Fruit fly (Drosophila melanogaster) whole organism, embryonic: ENCODE data around the gene CG32147.

Source experiments
- Atf6 ChIP-seq: fragments of 200-800 bp; sonication (Bioruptor generic); IDR thresholded peaks from 2 replicates; pipeline ENCODE4 v1.3.6; 2022; ENCODE audit warnings: missing biosample characterization, missing genetic modification characterization
- CG10321 ChIP-seq: fragments of 200-800 bp; sonication (Bioruptor generic); IDR thresholded peaks from 2 replicates; pipeline ENCODE4 v1.3.6; 2022; ENCODE audit warnings: missing biosample characterization, missing genetic modification characterization
- CG11093 ChIP-seq: fragments of 200-800 bp; sonication (Bioruptor generic); IDR thresholded peaks from 3 replicates; pipeline ENCODE4 v1.3.6; 2022; ENCODE audit warnings: missing biosample characterization, missing genetic modification characterization
- CG12744 ChIP-seq: fragments of 200-800 bp; sonication (Bioruptor generic); optimal IDR thresholded peaks from 2 replicates; lab custom pipeline; 2016; ENCODE audit warnings: missing biosample characterization, missing genetic modification characterization
- CG13123 ChIP-seq: fragments of 200-800 bp; sonication (Bioruptor generic); optimal IDR thresholded peaks from 2 replicates; lab custom pipeline; 2016; ENCODE audit warnings: missing biosample characterization, missing genetic modification characterization
- CG14014 ChIP-seq: fragments of 200-800 bp; sonication (Bioruptor generic); IDR thresholded peaks from 2 replicates; pipeline ENCODE4 v1.3.6; 2022; ENCODE audit warnings: missing biosample characterization, missing genetic modification characterization
- CG1603 ChIP-seq: fragments of 200-800 bp; sonication (Bioruptor generic); optimal IDR thresholded peaks from 2 replicates; lab custom pipeline; 2019; ENCODE audit warnings: missing biosample characterization, mild to moderate bottlenecking, missing genetic modification characterization, moderate library complexity
- CG18011 ChIP-seq: fragments of 200-800 bp; sonication (Bioruptor generic); optimal IDR thresholded peaks from 2 replicates; lab custom pipeline; 2017; ENCODE audit warnings: missing biosample characterization, missing genetic modification characterization, mild to moderate bottlenecking, moderate library complexity, missing genotype
- CG2199 ChIP-seq: fragments of 200-800 bp; sonication (Bioruptor generic); IDR thresholded peaks from 3 replicates; pipeline ENCODE4 v1.3.6; 2022; ENCODE audit warnings: missing biosample characterization, missing genetic modification characterization
- CG2875 ChIP-seq: fragments of 200-800 bp; sonication (Bioruptor generic); optimal IDR thresholded peaks from 2 replicates; lab custom pipeline; 2017; ENCODE audit warnings: missing biosample characterization, mild to moderate bottlenecking, missing genetic modification characterization, missing genetic modification reagents
- CG2889 ChIP-seq: fragments of 200-800 bp; sonication (Bioruptor generic); IDR thresholded peaks from 3 replicates; pipeline ENCODE4 v1.3.6; 2022; ENCODE audit warnings: missing biosample characterization, missing genetic modification characterization
- CG3163 ChIP-seq: fragments of 200-800 bp; sonication (Bioruptor generic); optimal IDR thresholded peaks from 3 replicates; lab custom pipeline; 2016; ENCODE audit warnings: missing biosample characterization, missing genetic modification characterization
- CG43689 ChIP-seq: fragments of 200-800 bp; sonication (Bioruptor generic); IDR thresholded peaks from 2 replicates; pipeline ENCODE4 v1.3.6; 2022; ENCODE audit warnings: missing biosample characterization, missing genetic modification characterization
- CG4424 ChIP-seq: fragments of 200-800 bp; sonication (Bioruptor generic); optimal IDR thresholded peaks from 3 replicates; lab custom pipeline; 2016; ENCODE audit warnings: missing biosample characterization, missing genetic modification characterization
- CG6254 ChIP-seq: fragments of 200-800 bp; sonication (Bioruptor generic); optimal IDR thresholded peaks from 3 replicates; lab custom pipeline; 2017; ENCODE audit warnings: mild to moderate bottlenecking, missing biosample characterization, missing genetic modification reagents, missing genetic modification characterization
- CG6854 ChIP-seq: fragments of 200-800 bp; sonication (Bioruptor generic); optimal IDR thresholded peaks from 3 replicates; lab custom pipeline; 2017; ENCODE audit warnings: missing biosample characterization, mild to moderate bottlenecking, missing genetic modification characterization
- CG7357 ChIP-seq: fragments of 200-800 bp; sonication (Bioruptor generic); IDR thresholded peaks from 3 replicates; pipeline ENCODE4 v1.3.6; 2022; ENCODE audit warnings: missing biosample characterization, missing genetic modification characterization
- CG7928 ChIP-seq: fragments of 200-800 bp; sonication (Bioruptor generic); optimal IDR thresholded peaks from 2 replicates; lab custom pipeline; 2017; ENCODE audit warnings: missing biosample characterization, mild to moderate bottlenecking, missing genetic modification characterization
- CG9932 ChIP-seq: fragments of 200-800 bp; sonication (Bioruptor generic); IDR thresholded peaks from 2 replicates; pipeline ENCODE4 v1.3.6; 2022; ENCODE audit warnings: missing biosample characterization, missing genetic modification characterization
- Camta ChIP-seq: fragments of 200-800 bp; sonication (Bioruptor generic); optimal IDR thresholded peaks from 2 replicates; lab custom pipeline; 2016; ENCODE audit warnings: missing biosample characterization, missing genetic modification characterization
- Gsc ChIP-seq: fragments of 200-800 bp; sonication (Bioruptor generic); IDR thresholded peaks from 2 replicates; pipeline ENCODE4 v1.3.6; 2022; ENCODE audit warnings: missing biosample characterization, missing genetic modification characterization
- HHEX ChIP-seq: fragments of 200-800 bp; sonication (Bioruptor generic); optimal IDR thresholded peaks from 3 replicates; lab custom pipeline; 2017; ENCODE audit warnings: missing biosample characterization, mild to moderate bottlenecking, missing genetic modification characterization, missing genetic modification reagents
- HLH3B ChIP-seq: fragments of 200-800 bp; sonication (Bioruptor generic); IDR thresholded peaks from 2 replicates; pipeline ENCODE4 v1.3.6; 2022; ENCODE audit warnings: missing biosample characterization, missing genetic modification characterization
- Lhr ChIP-seq: fragments of 200-800 bp; sonication (Bioruptor generic); optimal IDR thresholded peaks from 3 replicates; lab custom pipeline; 2017; ENCODE audit warnings: mild to moderate bottlenecking, missing biosample characterization, missing genetic modification reagents, missing genetic modification characterization
- Pdp1 ChIP-seq, 2 experiments: fragments of 200-800 bp; sonication (Bioruptor generic); optimal IDR thresholded peaks; 3 replicates each; lab custom pipeline; 2016; ENCODE audit warnings: missing biosample characterization in 2 of 2, missing genetic modification characterization in 2 of 2, mild to moderate bottlenecking in 1 of 2, moderate library complexity in 1 of 2
- TFAM ChIP-seq: fragments of 200-800 bp; sonication (Bioruptor generic); optimal IDR thresholded peaks from 2 replicates; lab custom pipeline; 2017; ENCODE audit warnings: missing biosample characterization, missing genetic modification characterization, inconsistent platforms
- Trl ChIP-seq, 3 experiments: fragments of >200 bp in 2 of 3; fragments of 200-800 bp in 1 of 3; sonication (Bioruptor generic) in 1 of 3; optimal IDR thresholded peaks; 2 replicates in 1 of 3; 3 replicates in 2 of 3; lab custom pipeline; 2016 to 2017; ENCODE audit warnings: missing biosample characterization in 1 of 3, missing genetic modification characterization in 1 of 3
- abd-A ChIP-seq: fragments of 200-800 bp; sonication (Bioruptor generic); optimal IDR thresholded peaks from 3 replicates; lab custom pipeline; 2019; ENCODE audit warnings: missing biosample characterization, mild to moderate bottlenecking, missing genetic modification characterization, moderate library complexity
- bbx ChIP-seq: fragments of 200-800 bp; sonication (Bioruptor generic); IDR thresholded peaks from 2 replicates; pipeline ENCODE4 v1.3.6; 2022; ENCODE audit warnings: missing biosample characterization, missing genetic modification characterization; ENCODE audit not compliant: partially characterized antibody
- chm ChIP-seq: fragments of 200-800 bp; sonication (Bioruptor generic); IDR thresholded peaks from 2 replicates; pipeline ENCODE4 v1.3.6; 2022; ENCODE audit warnings: missing biosample characterization, missing genetic modification characterization
- crol ChIP-seq: fragments of 200-800 bp; sonication (Bioruptor generic); IDR thresholded peaks from 2 replicates; pipeline ENCODE4 v1.3.6; 2022; ENCODE audit warnings: missing biosample characterization, missing genetic modification characterization
- en ChIP-seq: fragments of 200-800 bp; sonication (Bioruptor generic); optimal IDR thresholded peaks from 2 replicates; lab custom pipeline; 2016; ENCODE audit warnings: missing biosample characterization, missing genetic modification characterization
- fd64A ChIP-seq: fragments of 200-800 bp; sonication (Bioruptor generic); optimal IDR thresholded peaks from 3 replicates; lab custom pipeline; 2018; ENCODE audit warnings: missing biosample characterization, mild to moderate bottlenecking, missing genetic modification characterization
- grau ChIP-seq: fragments of 200-800 bp; optimal IDR thresholded peaks from 3 replicates; lab custom pipeline; 2019; ENCODE audit warnings: missing biosample characterization, mild to moderate bottlenecking, missing genetic modification characterization, moderate library complexity
- jing ChIP-seq: fragments of 200-800 bp; sonication (Bioruptor generic); optimal IDR thresholded peaks from 2 replicates; lab custom pipeline; 2018; ENCODE audit warnings: missing biosample characterization, mild to moderate bottlenecking, missing genetic modification characterization
- lbe ChIP-seq: fragments of 200-800 bp; sonication (Bioruptor generic); optimal IDR thresholded peaks from 2 replicates; lab custom pipeline; 2016; ENCODE audit warnings: missing biosample characterization, mild to moderate bottlenecking, missing genetic modification characterization
- nerfin-1 ChIP-seq: fragments of 200-800 bp; sonication (Bioruptor generic); optimal IDR thresholded peaks from 3 replicates; lab custom pipeline; 2019; ENCODE audit warnings: missing biosample characterization, mild to moderate bottlenecking, missing genetic modification characterization, moderate library complexity
- nerfin-2 ChIP-seq: fragments of 200-800 bp; sonication (Bioruptor generic); IDR thresholded peaks from 2 replicates; pipeline ENCODE4 v1.3.6; 2022; ENCODE audit warnings: missing biosample characterization, missing genetic modification characterization; ENCODE audit not compliant: partially characterized antibody
- nmo ChIP-seq: fragments of 200-800 bp; sonication (Bioruptor generic); optimal IDR thresholded peaks from 2 replicates; lab custom pipeline; 2018; ENCODE audit warnings: missing biosample characterization, mild to moderate bottlenecking, missing genetic modification characterization, moderate library complexity
- otp ChIP-seq: fragments of 200-800 bp; sonication (Bioruptor generic); IDR thresholded peaks from 3 replicates; pipeline ENCODE4, ENCODE4 v1.3.6; 2022; ENCODE audit warnings: missing biosample characterization, missing genetic modification characterization
- prd ChIP-seq, 3 experiments: fragments of >200 bp in 2 of 3; fragments of 200-800 bp in 1 of 3; sonication (Bioruptor generic) in 1 of 3; optimal IDR thresholded peaks in 2 of 3; IDR thresholded peaks in 1 of 3; 2 replicates in 2 of 3; 3 replicates in 1 of 3; pipeline versions ENCODE4 v1.3.6 to Lab custom; 2017 to 2022; ENCODE audit warnings: missing biosample characterization in 1 of 3, missing genetic modification characterization in 1 of 3
- pros ChIP-seq: fragments of 200-800 bp; sonication (Bioruptor generic); optimal IDR thresholded peaks from 3 replicates; lab custom pipeline; 2019; ENCODE audit warnings: missing biosample characterization, mild to moderate bottlenecking, missing genetic modification characterization, moderate library complexity
- psq ChIP-seq: fragments of 200-800 bp; sonication (Bioruptor generic); optimal IDR thresholded peaks from 2 replicates; lab custom pipeline; 2017; ENCODE audit warnings: missing biosample characterization, missing genetic modification characterization
- sens ChIP-seq: fragments of 200-800 bp; sonication (Bioruptor generic); peaks from one replicate; lab custom pipeline; 2016; ENCODE audit warnings: missing biosample characterization, missing genetic modification characterization
- sug ChIP-seq: fragments of 200-800 bp; optimal IDR thresholded peaks from 2 replicates; lab custom pipeline; 2019; ENCODE audit warnings: missing biosample characterization, mild to moderate bottlenecking, missing genetic modification characterization, moderate library complexity
- tll ChIP-seq, 2 experiments: fragments of 200-800 bp in 1 of 2; fragments of >200 bp in 1 of 2; sonication (Bioruptor generic) in 1 of 2; optimal IDR thresholded peaks; 2 replicates each; lab custom pipeline; 2017 to 2019; ENCODE audit warnings: missing biosample characterization in 2 of 2, missing genetic modification characterization in 2 of 2, mild to moderate bottlenecking in 1 of 2, moderate library complexity in 1 of 2
- vvl ChIP-seq: fragments of 200-800 bp; sonication (Bioruptor generic); IDR thresholded peaks from 2 replicates; pipeline ENCODE4 v1.3.6; 2022; ENCODE audit warnings: missing biosample characterization, missing genetic modification characterization
- zen ChIP-seq: fragments of 200-800 bp; sonication (Bioruptor generic); optimal IDR thresholded peaks from 3 replicates; lab custom pipeline; 2018; ENCODE audit warnings: missing biosample characterization, mild to moderate bottlenecking, missing genetic modification characterization, moderate library complexity

The CG32147 gene

dm6 chr3L:15101639-15102413 is 42.0 kb downstream of the CG32147 start (continued):
- TF ChIP-seq Trl (optimal IDR thresholded peaks at IDR 0.05; lab: Kevin White, UChicago): peak; percentile 14 to 38
- TF ChIP-seq Trl (GFP tag; optimal IDR thresholded peaks at IDR 0.05; lab: Kevin White, UChicago): no peak
- no peak for TF ChIP-seq nerfin-2 (GFP tag; lab: Robert Waterston, UW)
- TF ChIP-seq sens (GFP tag; lab: Kevin White, UChicago): peak; percentile 45
- TF ChIP-seq bbx (GFP tag; lab: Robert Waterston, UW): peak; percentile 45; the same call in 1 of the 2 replicates
- no peak for TF ChIP-seq CG2889
- no peak for TF ChIP-seq CG10321
- TF ChIP-seq CG2199 (GFP tag; lab: Robert Waterston, UW): 0 out of 3 replicates have a peak, but pooled peaks have one; percentile 47
- TF ChIP-seq Gsc (GFP tag; lab: Robert Waterston, UW): no peak
- no peak for TF ChIP-seq CG2875
- TF ChIP-seq nerfin-1 (tag; lab: Kevin White, UChicago): no peak
- TF ChIP-seq prd (optimal IDR thresholded peaks at IDR 0.05; lab: Kevin White, UChicago): no peak
- no peak; the same call in 2 of the 3 replicates for TF ChIP-seq prd (GFP tag; IDR thresholded peaks at IDR 0.05; lab: Robert Waterston, UW)
- TF ChIP-seq tll (GFP tag; optimal IDR thresholded peaks at IDR 0.05; lab: Kevin White, UChicago): no peak
- no peak for TF ChIP-seq chm (GFP tag; lab: Robert Waterston, UW)
- peak; percentile 42 for TF ChIP-seq lbe (GFP tag; lab: Kevin White, UChicago)
- TF ChIP-seq vvl (GFP tag; lab: Robert Waterston, UW): 0 out of 2 replicates have a peak, but pooled peaks have one; percentile 6
- TF ChIP-seq CG11093 (GFP tag; lab: Robert Waterston, UW): no peak
- TF ChIP-seq CG12744 (GFP tag; lab: Kevin White, UChicago): no peak
- no peak for TF ChIP-seq HLH3B (GFP tag; lab: Robert Waterston, UW)
- TF ChIP-seq CG9932 (GFP tag; lab: Robert Waterston, UW): no peak
- no peak for TF ChIP-seq sug
- no peak for TF ChIP-seq TFAM
- no peak for TF ChIP-seq Lhr (GFP tag; lab: Kevin White, UChicago)
- TF ChIP-seq Atf6 (GFP tag; lab: Robert Waterston, UW): no peak
- TF ChIP-seq pros (GFP tag; lab: Kevin White, UChicago): peak; percentile 20
- peak; percentile 80 for TF ChIP-seq crol (GFP tag; lab: Robert Waterston, UW)
- TF ChIP-seq abd-A (tag; lab: Kevin White, UChicago): peak; percentile 59
- TF ChIP-seq otp (GFP tag; lab: Robert Waterston, UW): no peak
- peak; percentile 4 for TF ChIP-seq nmo (GFP tag; lab: Kevin White, UChicago)
- no peak for TF ChIP-seq jing
- TF ChIP-seq fd64A (GFP tag; lab: Kevin White, UChicago): no peak
- no peak for TF ChIP-seq CG18011 (GFP tag; lab: Kevin White, UChicago)
- TF ChIP-seq CG3163: peak; percentile 28
- no peak for TF ChIP-seq CG14014
- no peak for TF ChIP-seq CG6254 (GFP tag; lab: Kevin White, UChicago)
- no peak for TF ChIP-seq CG7928 (GFP tag; lab: Kevin White, UChicago)
- TF ChIP-seq en: no peak
- TF ChIP-seq CG1603 (tag; lab: Kevin White, UChicago): peak; percentile 2
- TF ChIP-seq CG7357 (GFP tag; lab: Robert Waterston, UW): no peak
- no peak for TF ChIP-seq HHEX (GFP tag; lab: Kevin White, UChicago)
- no peak for TF ChIP-seq CG13123 (GFP tag; lab: Kevin White, UChicago)
- TF ChIP-seq CG6854 (GFP tag; lab: Kevin White, UChicago): peak; percentile 46
- no peak for TF ChIP-seq Camta
- TF ChIP-seq psq (GFP tag; lab: Kevin White, UChicago): no peak
- TF ChIP-seq Pdp1 (GFP tag; optimal IDR thresholded peaks at IDR 0.05; lab: Kevin White, UChicago): peak in 1 of 2 experiments; percentile 17
- peak; percentile 76 for TF ChIP-seq grau (tag; lab: Kevin White, UChicago)
- peak; percentile 8 for TF ChIP-seq zen (tag; lab: Kevin White, UChicago)
- TF ChIP-seq CG4424 (GFP tag; lab: Kevin White, UChicago): no peak
- no peak for TF ChIP-seq CG43689 (GFP tag; lab: Robert Waterston, UW)
